Fruit fly (Drosophila melanogaster): ENCODE measurements around the gene CG18301.

DNA sequence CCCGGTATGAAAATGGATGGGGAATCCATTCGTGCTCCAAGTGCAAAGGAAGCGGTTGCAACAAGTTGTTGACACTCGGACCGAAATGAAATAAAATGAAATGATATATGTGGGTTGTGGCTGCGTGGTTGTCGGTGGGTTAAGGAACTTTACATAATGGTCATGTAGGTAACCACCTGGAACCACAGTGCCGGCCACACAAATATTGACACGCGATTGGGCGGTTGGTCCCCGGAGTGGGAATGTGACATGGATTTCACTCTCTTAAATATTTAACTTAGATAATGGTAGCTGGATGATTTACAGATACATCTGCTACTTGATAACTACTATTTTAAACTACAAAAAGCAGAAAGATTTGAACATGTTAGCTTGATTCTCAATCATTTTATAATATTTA, 26.7 kb upstream of the CG18301 start:
- no peak for TF ChIP-seq CTCF (optimal IDR thresholded peaks at IDR 0.05)
- no peak for TF ChIP-seq CG8478 (optimal IDR thresholded peaks at IDR 0.05)
